Fruit fly (Drosophila melanogaster) whole organism, embryonic: ENCODE data around the gene TwdlP.

Experiments used
- Abd-B ChIP-seq: fragments of 200-800 bp; sonication (Bioruptor generic); optimal IDR thresholded peaks from 2 replicates; lab custom pipeline; 2018; ENCODE audit warnings: missing biosample characterization, mild to moderate bottlenecking, missing genetic modification characterization, moderate library complexity
- Awh ChIP-seq: fragments of 200-800 bp; sonication (Bioruptor generic); IDR thresholded peaks from 2 replicates; pipeline ENCODE4, ENCODE4 v1.3.6; 2022; ENCODE audit warnings: missing biosample characterization, missing genetic modification characterization
- CG10366 ChIP-seq: fragments of 200-800 bp; sonication (Bioruptor generic); IDR thresholded peaks from 2 replicates; pipeline ENCODE4 v1.3.6; 2022; ENCODE audit warnings: missing biosample characterization, missing genetic modification characterization
- CG10565 ChIP-seq: fragments of 200-800 bp; sonication (Bioruptor generic); optimal IDR thresholded peaks from 3 replicates; lab custom pipeline; 2016; ENCODE audit warnings: missing biosample characterization, mild to moderate bottlenecking, missing genetic modification characterization
- CG11695 ChIP-seq: fragments of 200-800 bp; sonication (Bioruptor generic); IDR thresholded peaks from 3 replicates; pipeline ENCODE4 v1.3.6; 2022; ENCODE audit warnings: missing biosample characterization, missing genetic modification characterization
- CG15514 ChIP-seq: fragments of 200-800 bp; sonication (Bioruptor generic); optimal IDR thresholded peaks from 3 replicates; lab custom pipeline; 2017; ENCODE audit warnings: missing biosample characterization, missing genetic modification characterization, mild to moderate bottlenecking, moderate library complexity, missing genetic modification reagents
- CG17829 ChIP-seq: fragments of 200-800 bp; optimal IDR thresholded peaks from 2 replicates; lab custom pipeline; 2019; ENCODE audit warnings: missing biosample characterization, mild to moderate bottlenecking, missing genetic modification characterization, moderate library complexity
- CG4282 ChIP-seq: fragments of 200-800 bp; sonication (Bioruptor generic); optimal IDR thresholded peaks from 2 replicates; lab custom pipeline; 2016; ENCODE audit warnings: missing biosample characterization, missing genetic modification characterization
- CG4854 ChIP-seq: fragments of 200-800 bp; sonication (Bioruptor generic); optimal IDR thresholded peaks from 2 replicates; lab custom pipeline; 2016; ENCODE audit warnings: missing biosample characterization, missing genetic modification characterization, inconsistent platforms
- CG6272 ChIP-seq: fragments of 200-800 bp; sonication (Bioruptor generic); IDR thresholded peaks from 2 replicates; pipeline ENCODE4 v1.3.6; 2022; ENCODE audit warnings: missing biosample characterization, missing genetic modification characterization
- CG7963 ChIP-seq: fragments of 200-800 bp; sonication (Bioruptor generic); IDR thresholded peaks from 3 replicates; pipeline ENCODE4 v1.3.6; 2022; ENCODE audit warnings: missing biosample characterization, missing genetic modification characterization; ENCODE audit not compliant: partially characterized antibody
- CG8924 ChIP-seq: fragments of 200-800 bp; optimal IDR thresholded peaks from 3 replicates; lab custom pipeline; 2019; ENCODE audit warnings: missing biosample characterization, mild to moderate bottlenecking, missing genetic modification characterization, moderate library complexity
- CG9727 ChIP-seq: fragments of 200-800 bp; sonication (Bioruptor generic); optimal IDR thresholded peaks from 3 replicates; lab custom pipeline; 2017; ENCODE audit warnings: missing biosample characterization, mild to moderate bottlenecking, missing genetic modification characterization
- CG9817 ChIP-seq: fragments of 200-800 bp; sonication (Bioruptor generic); optimal IDR thresholded peaks from 2 replicates; lab custom pipeline; 2018; ENCODE audit warnings: missing biosample characterization, mild to moderate bottlenecking, missing genetic modification characterization, moderate library complexity
- CG9932 ChIP-seq: fragments of 200-800 bp; sonication (Bioruptor generic); IDR thresholded peaks from 2 replicates; pipeline ENCODE4 v1.3.6; 2022; ENCODE audit warnings: missing biosample characterization, missing genetic modification characterization
- CTCF ChIP-seq: fragments of 200-800 bp; sonication (Bioruptor generic); optimal IDR thresholded peaks from 2 replicates; lab custom pipeline; 2017; ENCODE audit warnings: missing biosample characterization, mild to moderate bottlenecking, missing genetic modification characterization, moderate library complexity
- Dbx ChIP-seq: fragments of 200-800 bp; sonication (Bioruptor generic); IDR thresholded peaks from 3 replicates; pipeline ENCODE4 v1.3.6; 2022; ENCODE audit warnings: missing biosample characterization, missing genetic modification characterization
- GATAe ChIP-seq: fragments of 200-800 bp; sonication (Bioruptor generic); conservative IDR thresholded peaks from 2 replicates; pipeline ENCODE4 v1.3.6; 2022; ENCODE audit warnings: missing biosample characterization, missing genetic modification characterization
- HLH4C ChIP-seq: fragments of 200-800 bp; sonication (Bioruptor generic); IDR thresholded peaks from 3 replicates; pipeline ENCODE4 v1.3.6; 2022; ENCODE audit warnings: missing biosample characterization, missing genetic modification characterization; ENCODE audit not compliant: partially characterized antibody
- NFAT ChIP-seq: fragments of 200-800 bp; sonication (Bioruptor generic); IDR thresholded peaks from 2 replicates; pipeline ENCODE4 v1.3.6; 2022; ENCODE audit warnings: missing biosample characterization, missing genetic modification characterization
- abd-A ChIP-seq: fragments of 200-800 bp; sonication (Bioruptor generic); optimal IDR thresholded peaks from 3 replicates; lab custom pipeline; 2019; ENCODE audit warnings: missing biosample characterization, mild to moderate bottlenecking, missing genetic modification characterization, moderate library complexity
- ato ChIP-seq: fragments of 200-800 bp; sonication (Bioruptor generic); IDR thresholded peaks from 2 replicates; pipeline ENCODE4 v1.3.6; 2022; ENCODE audit warnings: missing biosample characterization, missing genetic modification characterization; ENCODE audit not compliant: partially characterized antibody
- bigmax ChIP-seq: fragments of 200-800 bp; sonication (Bioruptor generic); optimal IDR thresholded peaks from 2 replicates; lab custom pipeline; 2018; ENCODE audit warnings: missing biosample characterization, mild to moderate bottlenecking, missing genetic modification characterization
- br ChIP-seq: fragments of >200 bp; optimal IDR thresholded peaks from 2 replicates; lab custom pipeline; 2017
- cad ChIP-seq: fragments of >200 bp; optimal IDR thresholded peaks from 2 replicates; lab custom pipeline; 2017; ENCODE audit warnings: missing biosample characterization, missing genetic modification characterization
- cas ChIP-seq: fragments of 200-800 bp; sonication (Bioruptor generic); IDR thresholded peaks from 2 replicates; pipeline ENCODE4 v1.3.6; 2022; ENCODE audit warnings: missing biosample characterization, missing genetic modification characterization
- en ChIP-seq: fragments of 200-800 bp; sonication (Bioruptor generic); optimal IDR thresholded peaks from 2 replicates; lab custom pipeline; 2016; ENCODE audit warnings: missing biosample characterization, missing genetic modification characterization
- her ChIP-seq: fragments of 200-800 bp; sonication (Bioruptor generic); optimal IDR thresholded peaks from 2 replicates; lab custom pipeline; 2016; ENCODE audit warnings: missing biosample characterization, missing genetic modification characterization
- hth ChIP-seq: fragments of >200 bp; optimal IDR thresholded peaks from 2 replicates; lab custom pipeline; 2017; ENCODE audit warnings: inconsistent platforms
- lilli ChIP-seq: fragments of 200-800 bp; sonication (Bioruptor generic); optimal IDR thresholded peaks from 3 replicates; lab custom pipeline; 2016; ENCODE audit warnings: missing biosample characterization, missing genetic modification characterization
- onecut ChIP-seq: fragments of 200-800 bp; sonication (Bioruptor generic); IDR thresholded peaks from 2 replicates; pipeline ENCODE4 v1.3.6; 2022; ENCODE audit warnings: missing biosample characterization, missing genetic modification characterization
- psq ChIP-seq: fragments of 200-800 bp; sonication (Bioruptor generic); optimal IDR thresholded peaks from 2 replicates; lab custom pipeline; 2017; ENCODE audit warnings: missing biosample characterization, missing genetic modification characterization
- sd ChIP-seq: fragments of 200-800 bp; sonication (Bioruptor generic); optimal IDR thresholded peaks from 3 replicates; lab custom pipeline; 2018; ENCODE audit warnings: missing biosample characterization, mild to moderate bottlenecking, missing genetic modification characterization, moderate library complexity
- tap ChIP-seq: fragments of 200-800 bp; optimal IDR thresholded peaks from 3 replicates; lab custom pipeline; 2019; ENCODE audit warnings: missing biosample characterization, mild to moderate bottlenecking, missing genetic modification characterization, moderate library complexity
- vvl ChIP-seq: fragments of 200-800 bp; sonication (Bioruptor generic); IDR thresholded peaks from 2 replicates; pipeline ENCODE4 v1.3.6; 2022; ENCODE audit warnings: missing biosample characterization, missing genetic modification characterization

Gene TwdlP

DNA sequence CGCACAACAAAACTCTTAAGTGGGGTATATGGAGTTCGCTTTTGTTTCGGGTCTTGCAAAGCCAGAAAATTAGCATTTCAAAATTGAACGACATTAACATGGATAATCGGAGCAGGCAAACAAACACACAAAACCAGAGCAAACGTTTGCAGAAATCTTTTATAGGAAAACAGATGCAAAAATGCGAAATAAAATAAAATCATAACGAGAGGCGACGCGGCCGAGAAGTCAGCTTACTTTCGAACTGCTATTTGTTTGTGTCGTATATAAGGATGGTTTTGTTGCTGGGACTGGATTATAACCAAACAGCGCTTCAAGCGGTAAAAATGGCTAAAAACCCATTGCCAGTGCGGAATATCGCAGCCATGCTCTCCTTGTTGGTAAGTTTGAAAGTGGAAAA is 15.2 kb upstream of the TwdlP start, which contains the start of gene TwdlS:
TSS of gene TwdlS (plus strand) at position 301 of the 400 bp plus-strand sequence.
- TF ChIP-seq Abd-B (GFP tag; lab: Kevin White, UChicago) (no peak), CG8924 (tag; lab: Kevin White, UChicago) (no peak), CG9932 (GFP tag; lab: Robert Waterston, UW) (no peak), her (no peak), bigmax (GFP tag; lab: Kevin White, UChicago) (no peak), CTCF (GFP tag; lab: Kevin White, UChicago) (no peak), CG15514 (GFP tag; lab: Kevin White, UChicago) (no peak), CG11695 (GFP tag; lab: Robert Waterston, UW) (no peak), CG4854 (GFP tag; lab: Kevin White, UChicago) (no peak), CG10366 (GFP tag; lab: Robert Waterston, UW) (no peak), ato (GFP tag; lab: Robert Waterston, UW) (no peak), lilli (GFP tag; lab: Kevin White, UChicago) (no peak)

DNA sequence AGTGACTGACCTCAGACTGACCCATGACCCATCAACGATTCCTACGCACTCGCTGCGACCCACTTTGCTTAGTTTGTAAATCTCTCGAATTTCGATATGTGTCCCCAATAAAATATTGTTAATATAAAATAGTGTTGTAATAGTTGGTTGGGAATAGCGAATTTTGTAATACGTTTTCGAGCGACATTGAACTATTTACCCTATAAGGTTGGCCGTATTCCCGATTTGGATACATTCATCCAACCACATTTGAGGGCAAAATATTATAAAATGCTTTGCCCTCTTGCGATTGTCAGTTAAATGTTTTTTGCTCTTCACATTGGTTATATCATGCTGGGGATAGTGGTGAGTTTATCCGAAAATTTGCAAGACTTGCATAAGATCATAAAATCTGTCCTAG is 13.4 kb upstream of the TwdlP start, which contains the start of gene TwdlR:
TSS of gene TwdlR (plus strand) at position 301 of the 400 bp plus-strand sequence.
- no peak for TF ChIP-seq CG6272 (GFP tag; lab: Robert Waterston, UW)
- no peak for TF ChIP-seq tap (tag; lab: Kevin White, UChicago)
- TF ChIP-seq cas (GFP tag; lab: Robert Waterston, UW), result no peak
- TF ChIP-seq CG17829 (tag; lab: Kevin White, UChicago), result no peak
- no peak for TF ChIP-seq bigmax (GFP tag; lab: Kevin White, UChicago)
- no peak for TF ChIP-seq CG9817 (tag; lab: Kevin White, UChicago)
- no peak for TF ChIP-seq hth (lab: Kevin White, UChicago)
- TF ChIP-seq en (GFP tag; lab: Kevin White, UChicago), result no peak
- no peak for TF ChIP-seq HLH4C (GFP tag; lab: Robert Waterston, UW)

DNA sequence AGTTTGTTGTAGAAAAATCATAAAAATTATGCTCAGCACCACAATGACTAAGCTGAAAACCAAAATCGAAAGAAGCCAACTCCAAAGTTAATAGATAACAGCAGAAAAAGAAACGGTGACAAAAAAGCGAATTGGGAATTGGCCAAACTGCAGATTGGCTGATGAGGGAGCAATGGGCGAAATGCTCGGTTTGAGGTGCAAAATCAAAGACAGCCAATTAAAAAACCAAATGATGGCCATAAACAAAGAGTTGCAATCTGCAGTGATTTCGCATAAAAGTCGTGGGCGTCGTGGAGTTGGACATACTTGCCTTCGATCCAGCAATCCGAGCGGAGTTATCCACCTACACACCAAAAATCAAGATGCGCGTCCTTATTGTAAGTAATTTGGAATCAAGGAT is 12.3 kb upstream of the TwdlP start, which contains the start of gene TwdlH:
TSS of gene TwdlH (plus strand) at position 301 of the 400 bp plus-strand sequence.
- no peak for TF ChIP-seq br (lab: Kevin White, UChicago)
- no peak for TF ChIP-seq GATAe (GFP tag; lab: Robert Waterston, UW)
- no peak for TF ChIP-seq CG4282 (GFP tag; lab: Kevin White, UChicago)

DNA sequence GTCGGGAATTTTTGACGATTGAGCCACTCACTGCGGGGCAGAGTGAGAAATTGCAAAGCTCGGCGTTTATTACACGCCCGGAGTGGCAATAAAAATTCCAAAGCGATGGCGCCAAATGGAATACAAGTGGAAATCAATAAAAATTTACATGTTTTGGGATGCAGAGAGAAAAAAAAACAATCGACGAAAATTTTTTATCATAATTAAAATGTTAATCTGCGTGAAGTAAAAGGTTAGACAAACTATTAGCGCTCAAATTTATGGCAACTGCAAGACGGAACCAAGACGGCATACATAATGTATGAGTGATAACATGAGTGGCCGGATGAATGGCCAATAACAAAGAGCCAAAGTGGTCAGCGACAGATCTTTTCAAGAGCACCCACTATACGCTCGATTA is 11.8 kb upstream of the TwdlP start:
- TF ChIP-seq onecut (GFP tag; lab: Robert Waterston, UW), result peak; percentile 43
- no peak for TF ChIP-seq CG7963 (GFP tag; lab: Robert Waterston, UW)
- TF ChIP-seq abd-A (tag; lab: Kevin White, UChicago), result peak; percentile 89
- no peak for TF ChIP-seq NFAT (GFP tag; lab: Robert Waterston, UW)
- no peak for TF ChIP-seq CG9727 (GFP tag; lab: Kevin White, UChicago)
- TF ChIP-seq sd (tag; lab: Kevin White, UChicago), result peak; percentile 82
- TF ChIP-seq Dbx (GFP tag; lab: Robert Waterston, UW), result 0 out of 3 replicates have a peak, but pooled peaks have one; percentile 3
- no peak for TF ChIP-seq cad (GFP tag; lab: Kevin White, UChicago)
- peak; percentile 61; the same call in 1 of the 2 replicates for TF ChIP-seq vvl
- TF ChIP-seq Awh (GFP tag; lab: Robert Waterston, UW), result 0 out of 2 replicates have a peak, but pooled peaks have one; percentile 15
- TF ChIP-seq psq (GFP tag; lab: Kevin White, UChicago), result no peak
- TF ChIP-seq CG10565 (GFP tag; lab: Kevin White, UChicago), result no peak
